Worm (Caenorhabditis elegans): Measurements from ENCODE around the gene sfxn-1.4.

The sfxn-1.4 gene

ce11 chrII:11675877-11676473 lies 5.1 kb downstream of the sfxn-1.4 start, which contains the start of the genes trr-1 and C47D12.2:
Gene trr-1 (minus strand): TSS chrII:11675927.
Gene C47D12.2 (plus strand): TSS chrII:11676306.
- TF ChIP-seq ztf-3 (GFP tag; optimal IDR thresholded peaks at IDR 0.05) (no peak), sdz-38 (tag; optimal IDR thresholded peaks at IDR 0.05) (no peak), Y53F4B.3 (GFP tag; IDR thresholded peaks at IDR 0.05) (no peak), nfya-1 (tag; optimal IDR thresholded peaks at IDR 0.05; ENCODE audit: borderline replicate concordance, insufficient read depth) (no peak), unc-62 (GFP tag; optimal IDR thresholded peaks at IDR 0.05) (no peak), attf-3 (GFP tag; conservative IDR thresholded peaks at IDR 0.05) (peak; percentile 56; the same call in 1 of the 2 replicates), ceh-40 (GFP tag; IDR thresholded peaks at IDR 0.05) (no peak), bed-2 (GFP tag; IDR thresholded peaks at IDR 0.05) (no peak), egl-18 (GFP tag; IDR thresholded peaks at IDR 0.05) (no peak), nfyb-1 (GFP tag; IDR thresholded peaks at IDR 0.05) (no peak), F57C9.4 (tag; optimal IDR thresholded peaks at IDR 0.05) (no peak), ceh-100 (GFP tag; IDR thresholded peaks at IDR 0.05) (no peak), F52B5.7 (tag; optimal IDR thresholded peaks at IDR 0.05) (no peak), bed-1 (GFP tag; IDR thresholded peaks at IDR 0.05) (no peak), fkh-3 (tag; optimal IDR thresholded peaks at IDR 0.05) (no peak), pha-4 (tag; optimal IDR thresholded peaks at IDR 0.05) (no peak), die-1 (tag; optimal IDR thresholded peaks at IDR 0.05) (no peak), ztf-18 (tag; optimal IDR thresholded peaks at IDR 0.05) (peak; percentile 95), ccch-3 (GFP tag; optimal IDR thresholded peaks at IDR 0.05) (no peak), Y95B8A.8 (GFP tag; IDR thresholded peaks at IDR 0.05) (no peak), K11D2.4 (GFP tag; IDR thresholded peaks at IDR 0.05) (no peak), ceh-27 (GFP tag; optimal IDR thresholded peaks at IDR 0.05) (no peak), chd-7 (tag; optimal IDR thresholded peaks at IDR 0.05) (no peak), ceh-79 (tag; optimal IDR thresholded peaks at IDR 0.05) (no peak), egrh-3 (GFP tag; IDR thresholded peaks at IDR 0.05) (no peak), rec-8 (tag; optimal IDR thresholded peaks at IDR 0.05) (no peak), lin-54 (GFP tag; optimal IDR thresholded peaks at IDR 0.05) (peak; percentile 83), xnd-1 (tag; optimal IDR thresholded peaks at IDR 0.05) (peak; percentile 18), aptf-2 (GFP tag; conservative IDR thresholded peaks at IDR 0.05) (no peak), T07F8.4 (tag; optimal IDR thresholded peaks at IDR 0.05) (no peak), tbp1 (GFP tag; optimal IDR thresholded peaks at IDR 0.05) (peak; percentile 35), nhr-27 (tag; optimal IDR thresholded peaks at IDR 0.05) (no peak), snpc-1.3 (tag; optimal IDR thresholded peaks at IDR 0.05; ENCODE audit: insufficient read depth) (no peak), madf-3 (GFP tag; IDR thresholded peaks at IDR 0.05) (no peak), Y56A3A.18 (GFP tag; IDR thresholded peaks at IDR 0.05) (no peak), mel-28 (tag; optimal IDR thresholded peaks at IDR 0.05; ENCODE audit: borderline replicate concordance) (no peak), mes-4 (tag; optimal IDR thresholded peaks at IDR 0.05) (no peak), sptf-2 (GFP tag; optimal IDR thresholded peaks at IDR 0.05) (no peak), ZK185.1 (tag; optimal IDR thresholded peaks at IDR 0.05; ENCODE audit: poor library complexity, severe bottlenecking) (peak; percentile 60), madf-10 (tag; optimal IDR thresholded peaks at IDR 0.05) (no peak), dpff-1 (tag; optimal IDR thresholded peaks at IDR 0.05) (no peak), nhr-90 (tag; optimal IDR thresholded peaks at IDR 0.05) (no peak), B0336.3 (GFP tag; IDR thresholded peaks at IDR 0.05) (0 out of 2 replicates have a peak, but pooled peaks have one; percentile 18), hmg-20 (GFP tag; IDR thresholded peaks at IDR 0.05) (no peak), ztf-6 (GFP tag; IDR thresholded peaks at IDR 0.05) (no peak), lin-35 (GFP tag; optimal IDR thresholded peaks at IDR 0.05) (no peak), K12H6.12 (tag; optimal IDR thresholded peaks at IDR 0.05) (no peak), Y53G8AR.9 (GFP tag; conservative IDR thresholded peaks at IDR 0.05) (no peak)

Measured in whole organism, young adult.